Worm (Caenorhabditis elegans) whole organism, L4 larva: ENCODE results near the gene oops-1.

Source experiments
- F10B5.3 ChIP-seq: sonication (generic microtip); optimal IDR thresholded peaks from 2 replicates; lab custom pipeline; 2016; ENCODE audit warnings: mild to moderate bottlenecking, missing genetic modification characterization, missing compliant biosample characterization
- F44E2.7 ChIP-seq: fragments of 200-800 bp; sonication (Bioruptor generic); IDR thresholded peaks from 2 replicates; pipeline ENCODE4 v2.1.2; 2022; ENCODE audit warnings: missing genetic modification characterization, missing compliant biosample characterization
- ZK546.5 ChIP-seq, 2 experiments: sonication (generic microtip); optimal IDR thresholded peaks; 2 replicates each; lab custom pipeline; 2017; ENCODE audit warnings: missing biosample characterization in 2 of 2, missing genetic modification characterization in 2 of 2
- ceh-62 ChIP-seq: sonication (generic microtip); optimal IDR thresholded peaks from 2 replicates; lab custom pipeline; 2017; ENCODE audit warnings: missing biosample characterization, missing genetic modification characterization
- daf-12 ChIP-seq: fragments of 150-350 bp; optimal IDR thresholded peaks from 2 replicates; lab custom pipeline; 2014; ENCODE audit warnings: missing biosample characterization, missing genetic modification reagents, missing genetic modification characterization
- fos-1 ChIP-seq: fragments of 150-350 bp; optimal IDR thresholded peaks from 2 replicates; lab custom pipeline; 2014; ENCODE audit warnings: missing biosample characterization, missing genetic modification characterization
- lsy-2 ChIP-seq, 2 experiments: fragments of 150-350 bp in 1 of 2; sonication (generic microtip) in 1 of 2; optimal IDR thresholded peaks; 2 replicates each; lab custom pipeline; 2014 to 2017; ENCODE audit warnings: missing biosample characterization in 2 of 2, missing genetic modification characterization in 2 of 2
- mxl-2 ChIP-seq: fragments of 200-800 bp; sonication (Bioruptor generic); conservative IDR thresholded peaks from 2 replicates; pipeline ENCODE4 v1.3.6; 2022; ENCODE audit warnings: missing genetic modification reagents, missing genetic modification characterization, missing compliant biosample characterization
- nhr-11 ChIP-seq: fragments of 150-350 bp; optimal IDR thresholded peaks from 2 replicates; lab custom pipeline; 2014; ENCODE audit warnings: missing biosample characterization, missing genetic modification characterization
- nhr-76 ChIP-seq: fragments of 150-350 bp; optimal IDR thresholded peaks from 2 replicates; lab custom pipeline; 2014; ENCODE audit warnings: missing biosample characterization, missing genetic modification characterization
- tag-97 ChIP-seq: fragments of 200-800 bp; sonication (Bioruptor generic); IDR thresholded peaks from 2 replicates; pipeline ENCODE4 v1.3.6; 2022; ENCODE audit warnings: missing genetic modification characterization, missing compliant biosample characterization
- unc-130 ChIP-seq: sonication (generic microtip); optimal IDR thresholded peaks from 2 replicates; lab custom pipeline; 2016; ENCODE audit warnings: missing genetic modification reagents, missing genetic modification characterization, missing compliant biosample characterization
- unc-62 ChIP-seq, 3 experiments: fragments of 150-350 bp in 1 of 3; sonication (generic microtip); optimal IDR thresholded peaks in 2 of 3; peaks in 1 of 3; 1 replicate in 1 of 3; 2 replicates in 2 of 3; lab custom pipeline; 2014 to 2017; ENCODE audit warnings: missing biosample characterization in 3 of 3, missing genetic modification characterization in 3 of 3, missing genetic modification reagents in 3 of 3, missing genotype in 1 of 3

ce11 chrIV:5846269-5846668 is 32.3 kb upstream of the oops-1 start, which contains the start of gene sams-4:
- TF ChIP-seq F44E2.7 (GFP tag; lab: Robert Waterston, UW) (no peak), unc-62 (GFP tag; optimal IDR thresholded peaks at IDR 0.05 in 1 of 2; lab: Kevin White, UChicago) (no peak), unc-62 (tag; optimal IDR thresholded peaks at IDR 0.05; lab: Kevin White, UChicago) (no peak), nhr-76 (tag; lab: Kevin White, UChicago) (no peak), lsy-2 (tag; optimal IDR thresholded peaks at IDR 0.05; lab: Kevin White, UChicago) (no peak), F10B5.3 (tag; lab: Kevin White, UChicago) (no peak), mxl-2 (no peak), unc-130 (GFP tag; lab: Kevin White, UChicago) (no peak), ceh-62 (tag; lab: Kevin White, UChicago) (no peak), tag-97 (no peak), ZK546.5 (tag; optimal IDR thresholded peaks at IDR 0.05; lab: Kevin White, UChicago) (no peak), fos-1 (tag; lab: Kevin White, UChicago) (no peak), nhr-11 (tag; lab: Kevin White, UChicago) (no peak), daf-12 (no peak)
